Fruit fly (Drosophila melanogaster): Measurements from ENCODE around the gene Manf.
A peak's percentile ranks its signal among the peaks of the same experiment; 100 is the strongest.

Gene Manf

dm6 chr3R:16355393-16355943, 6.3 kb downstream of the Manf start (continued):
- TF ChIP-seq NFAT (GFP tag; IDR thresholded peaks at IDR 0.05) = peak; percentile 89; the same call in 1 of the 2 replicates
- no peak for TF ChIP-seq CG12299 (tag; optimal IDR thresholded peaks at IDR 0.05)
- TF ChIP-seq Oaz (GFP tag; IDR thresholded peaks at IDR 0.05) = no peak
- TF ChIP-seq CG13287 (GFP tag; IDR thresholded peaks at IDR 0.05; ENCODE audit: partially characterized antibody) = no peak
- TF ChIP-seq Nf-YC (tag; optimal IDR thresholded peaks at IDR 0.05) = no peak
- TF ChIP-seq Adf1 (GFP tag; IDR thresholded peaks at IDR 0.05) = peak; percentile 29; the same call in 1 of the 2 replicates
- no peak for TF ChIP-seq Ssrp (tag; optimal IDR thresholded peaks at IDR 0.05)
- peak; percentile 63 for TF ChIP-seq sob (GFP tag; IDR thresholded peaks at IDR 0.05)
- TF ChIP-seq Neu2 (GFP tag; optimal IDR thresholded peaks at IDR 0.05; ENCODE audit: borderline replicate concordance) = no peak
- no peak for TF ChIP-seq CG8478 (optimal IDR thresholded peaks at IDR 0.05)
- peak; percentile 5 for TF ChIP-seq Myb (GFP tag; optimal IDR thresholded peaks at IDR 0.05)
- no peak for TF ChIP-seq CG8089 (GFP tag; optimal IDR thresholded peaks at IDR 0.05)
- TF ChIP-seq CG9876 (GFP tag; optimal IDR thresholded peaks at IDR 0.05) = no peak
- no peak for TF ChIP-seq CG4730 (GFP tag; IDR thresholded peaks at IDR 0.05)
- TF ChIP-seq Hey (tag; optimal IDR thresholded peaks at IDR 0.05) = no peak
- TF ChIP-seq al (GFP tag; IDR thresholded peaks at IDR 0.05) = peak; percentile 48; the same call in 1 of the 2 replicates
- TF ChIP-seq CG12236 (GFP tag; optimal IDR thresholded peaks at IDR 0.05) = no peak
- TF ChIP-seq MESR4 (GFP tag; optimal IDR thresholded peaks at IDR 0.05) = no peak
- no peak for TF ChIP-seq tin (GFP tag; optimal IDR thresholded peaks at IDR 0.05)
- TF ChIP-seq nerfin-2 (GFP tag; IDR thresholded peaks at IDR 0.05; ENCODE audit: partially characterized antibody) = no peak
- peak; percentile 64 for TF ChIP-seq Antp (GFP tag; optimal IDR thresholded peaks at IDR 0.05)
- 0 out of 2 replicates have a peak, but pooled peaks have one; percentile 13 for TF ChIP-seq seq (GFP tag; IDR thresholded peaks at IDR 0.05)
- TF ChIP-seq CG8944 (GFP tag; optimal IDR thresholded peaks at IDR 0.05) = peak; percentile 26
- TF ChIP-seq CG15073 (GFP tag; optimal IDR thresholded peaks at IDR 0.05) = no peak
- TF ChIP-seq CG34422 (GFP tag; IDR thresholded peaks at IDR 0.05) = no peak
- TF ChIP-seq cad (GFP tag; optimal IDR thresholded peaks at IDR 0.05) = no peak
- no peak for TF ChIP-seq Lpt (GFP tag; optimal IDR thresholded peaks at IDR 0.05)
- TF ChIP-seq zen (tag; optimal IDR thresholded peaks at IDR 0.05) = no peak
- TF ChIP-seq crp (GFP tag; optimal IDR thresholded peaks at IDR 0.05) = no peak
- no peak for TF ChIP-seq CG34224 (GFP tag; IDR thresholded peaks at IDR 0.05; ENCODE audit: partially characterized antibody)
- TF ChIP-seq CG16813 (GFP tag; IDR thresholded peaks at IDR 0.05; ENCODE audit: partially characterized antibody) = no peak
- TF ChIP-seq CG3163 (GFP tag; optimal IDR thresholded peaks at IDR 0.05) = no peak
- TF ChIP-seq CG12769 (tag; optimal IDR thresholded peaks at IDR 0.05) = peak; percentile 90
- TF ChIP-seq insv (GFP tag; optimal IDR thresholded peaks at IDR 0.05) = no peak
- TF ChIP-seq Bdp1 (GFP tag; optimal IDR thresholded peaks at IDR 0.05) = no peak
- TF ChIP-seq Aef1 (GFP tag; IDR thresholded peaks at IDR 0.05) = peak; percentile 42; the same call in 1 of the 3 replicates
- TF ChIP-seq CG11723 (GFP tag; optimal IDR thresholded peaks at IDR 0.05) = no peak
- peak; percentile 73 for TF ChIP-seq lab (GFP tag; optimal IDR thresholded peaks at IDR 0.05)
- TF ChIP-seq psq (GFP tag; optimal IDR thresholded peaks at IDR 0.05) = no peak
- TF ChIP-seq CG17385 (GFP tag; optimal IDR thresholded peaks at IDR 0.05) = peak; percentile 23
- no peak for TF ChIP-seq CG9609 (GFP tag; optimal IDR thresholded peaks at IDR 0.05)
- TF ChIP-seq Sin3A (optimal IDR thresholded peaks at IDR 0.05) = no peak
- TF ChIP-seq az2 (GFP tag; optimal IDR thresholded peaks at IDR 0.05) = no peak
- TF ChIP-seq CG3847 (GFP tag; IDR thresholded peaks at IDR 0.05) = peak; percentile 43; the same call in 1 of the 2 replicates
- TF ChIP-seq CTCF (GFP tag; optimal IDR thresholded peaks at IDR 0.05) = no peak
- no peak for TF ChIP-seq CG2202 (tag; optimal IDR thresholded peaks at IDR 0.05)
- TF ChIP-seq CG11504 (tag; optimal IDR thresholded peaks at IDR 0.05) = peak; percentile 23
- peak; percentile 53; the same call in 1 of the 2 replicates for TF ChIP-seq CG11247 (GFP tag; IDR thresholded peaks at IDR 0.05)
- no peak for TF ChIP-seq CG42726 (GFP tag; IDR thresholded peaks at IDR 0.05; ENCODE audit: partially characterized antibody)
- no peak for TF ChIP-seq peb (GFP tag; IDR thresholded peaks at IDR 0.05)
- TF ChIP-seq CG1602 (GFP tag; optimal IDR thresholded peaks at IDR 0.05) = no peak
- TF ChIP-seq CG18476 (GFP tag; optimal IDR thresholded peaks at IDR 0.05) = no peak
